Worm (Caenorhabditis elegans) whole organism, early embryonic: ENCODE data around the gene zfp-2.

Experiments
- B0310.2 ChIP-seq: sonication (generic microtip); optimal IDR thresholded peaks from 2 replicates; lab custom pipeline; 2016; ENCODE audit warnings: mild to moderate bottlenecking, missing genetic modification characterization, missing compliant biosample characterization
- F13C5.2 ChIP-seq: sonication (generic microtip); optimal IDR thresholded peaks from 2 replicates; lab custom pipeline; 2017; ENCODE audit warnings: mild to moderate bottlenecking, missing genetic modification characterization, inconsistent platforms, missing compliant biosample characterization
- aly-1 ChIP-seq: sonication (generic microtip); optimal IDR thresholded peaks from 2 replicates; lab custom pipeline; 2016; ENCODE audit warnings: missing genetic modification characterization, missing compliant biosample characterization
- ama-1 ChIP-seq: fragments of 150-350 bp; optimal IDR thresholded peaks from 2 replicates; lab custom pipeline; 2014
- ceh-13 ChIP-seq: fragments of 200-800 bp; sonication (Bioruptor generic); optimal IDR thresholded peaks from 2 replicates; lab custom pipeline; 2018; ENCODE audit warnings: mild to moderate bottlenecking, missing genetic modification characterization, missing compliant biosample characterization
- ceh-36 ChIP-seq: sonication (generic microtip); optimal IDR thresholded peaks from 2 replicates; lab custom pipeline; 2016; ENCODE audit warnings: missing genetic modification characterization, inconsistent platforms, missing compliant biosample characterization
- ets-7 ChIP-seq: sonication (generic microtip); optimal IDR thresholded peaks from 2 replicates; lab custom pipeline; 2016; ENCODE audit warnings: missing genotype, missing genetic modification characterization, missing compliant biosample characterization
- flt-1 ChIP-seq: fragments of 200-800 bp; sonication (Bioruptor generic); IDR thresholded peaks from 2 replicates; pipeline ENCODE4 v1.3.6; 2022; ENCODE audit warnings: missing genetic modification characterization, missing compliant biosample characterization
- hmbx-1 ChIP-seq: sonication (generic microtip); optimal IDR thresholded peaks from 2 replicates; lab custom pipeline; 2016; ENCODE audit warnings: mild to moderate bottlenecking, missing genetic modification characterization, missing compliant biosample characterization
- hmg-4 ChIP-seq: fragments of 200-800 bp; sonication (Bioruptor generic); optimal IDR thresholded peaks from 2 replicates; lab custom pipeline; 2018; ENCODE audit warnings: mild to moderate bottlenecking, missing genetic modification characterization, missing compliant biosample characterization
- hnd-1 ChIP-seq: sonication (generic microtip); optimal IDR thresholded peaks from 2 replicates; lab custom pipeline; 2016; ENCODE audit warnings: missing genetic modification characterization, missing compliant biosample characterization
- pes-1 ChIP-seq: fragments of 200-800 bp; sonication (Bioruptor generic); IDR thresholded peaks from 2 replicates; pipeline ENCODE4 v1.3.6; 2022; ENCODE audit warnings: missing genetic modification reagents, missing genetic modification characterization, missing compliant biosample characterization
- scrt-1 ChIP-seq: fragments of 200-800 bp; sonication (Bioruptor generic); IDR thresholded peaks from 2 replicates; pipeline ENCODE4 v1.3.6; 2022; ENCODE audit warnings: missing genetic modification characterization, missing compliant biosample characterization
- sea-1 ChIP-seq: fragments of 200-800 bp; sonication (Bioruptor generic); conservative IDR thresholded peaks from 2 replicates; pipeline ENCODE4 v1.3.6; 2022; ENCODE audit warnings: missing genetic modification characterization, missing compliant biosample characterization
- tbx-11 ChIP-seq: fragments of 200-800 bp; sonication (Bioruptor generic); IDR thresholded peaks from 2 replicates; pipeline ENCODE4 v1.3.6; 2022; ENCODE audit warnings: missing genetic modification characterization, missing compliant biosample characterization
- tbx-37 ChIP-seq: fragments of 200-800 bp; sonication (Bioruptor generic); conservative IDR thresholded peaks from 2 replicates; pipeline ENCODE4 v1.3.6; 2022; ENCODE audit warnings: missing genetic modification reagents, missing genetic modification characterization, missing compliant biosample characterization
- tra-4 ChIP-seq: sonication (generic microtip); optimal IDR thresholded peaks from 2 replicates; lab custom pipeline; 2017; ENCODE audit warnings: missing genetic modification characterization, missing compliant biosample characterization

Gene zfp-2

DNA sequence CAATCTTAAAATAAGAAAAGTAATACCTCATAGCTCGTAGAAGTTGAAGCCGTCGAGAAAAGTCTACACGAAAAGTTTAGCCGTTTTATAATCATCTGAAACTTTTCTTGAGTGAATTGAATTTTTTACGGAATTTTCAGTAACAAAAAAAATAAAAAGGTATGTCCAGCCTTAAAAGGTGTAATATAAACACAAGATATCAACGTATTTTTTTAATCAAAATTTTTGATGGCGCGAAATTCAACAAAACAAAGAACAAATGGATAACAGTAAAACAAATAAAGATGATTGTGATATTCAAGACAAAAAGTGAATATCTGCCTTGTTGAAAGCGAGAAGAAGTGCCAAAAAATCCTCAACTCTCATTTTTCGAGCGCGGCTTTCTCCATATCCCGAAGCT, 32.2 kb downstream of the zfp-2 start, which contains the start of gene eral-1:
TSS of gene eral-1 (minus strand) at position 101 of the 400 bp plus-strand sequence.
- TF ChIP-seq pes-1 (no peak), aly-1 (no peak), ets-7 (tag; lab: Kevin White, UChicago) (no peak), scrt-1 (no peak), ama-1 (lab: Kevin White, UChicago) (no peak), F13C5.2 (tag; lab: Kevin White, UChicago) (no peak), tra-4 (tag; lab: Kevin White, UChicago) (no peak), hnd-1 (no peak), B0310.2 (no peak)

DNA sequence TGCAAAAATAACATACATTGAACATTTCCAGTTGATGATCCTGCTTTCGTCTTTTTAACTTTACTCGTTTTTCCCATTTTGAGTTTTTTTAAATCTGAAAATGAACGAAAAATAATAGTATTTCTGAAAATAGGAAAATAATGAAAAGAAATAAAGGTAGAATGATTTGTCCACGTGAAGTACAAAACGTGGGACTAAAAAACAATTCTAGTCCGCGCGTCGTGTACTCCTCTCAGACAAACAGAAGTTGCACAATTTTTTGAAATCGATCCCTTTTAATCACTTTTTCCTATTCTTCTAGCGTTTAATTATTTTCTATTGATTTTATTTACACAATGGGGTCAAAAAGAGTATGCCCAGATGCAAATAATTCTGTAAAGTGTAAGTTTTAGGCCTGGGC, 33.6 kb downstream of the zfp-2 start, which contains the start of the genes E02H1.1 and tag-124:
TSS of gene E02H1.1 (minus strand) at position 94 of the 400 bp plus-strand sequence.
TSS of gene tag-124 (plus strand) at position 222 of the 400 bp plus-strand sequence.
- TF ChIP-seq F13C5.2 (tag; lab: Kevin White, UChicago), result peak; percentile 43
- TF ChIP-seq tbx-37 (GFP tag; lab: Robert Waterston, UW), result peak; percentile 78
- no peak for TF ChIP-seq ceh-13 (GFP tag; lab: Kevin White, UChicago)

DNA sequence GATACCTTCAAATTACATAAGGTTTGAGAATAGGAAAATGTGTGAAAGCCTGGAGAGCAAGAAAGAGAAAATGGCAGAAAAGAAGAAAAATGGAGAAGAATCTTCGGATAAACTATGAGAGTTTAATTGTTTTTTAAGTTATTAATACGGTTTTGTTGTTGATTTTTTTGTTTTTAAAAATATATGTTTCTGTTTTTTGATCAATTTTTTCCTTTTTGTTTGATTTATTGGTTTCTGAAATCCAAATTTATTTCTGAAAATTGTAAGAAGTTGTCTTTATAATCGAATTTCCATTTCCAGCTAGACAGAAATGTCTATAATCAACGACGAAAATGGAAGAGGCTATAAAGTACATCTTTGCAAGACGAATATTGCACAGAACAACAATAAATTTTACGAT, 35.3 kb downstream of the zfp-2 start, which contains the start of gene parp-2:
TSS of gene parp-2 (plus strand) at position 301 of the 400 bp plus-strand sequence.
- TF ChIP-seq ama-1 (lab: Kevin White, UChicago) (no peak), tbx-37 (GFP tag; lab: Robert Waterston, UW) (no peak), tra-4 (tag; lab: Kevin White, UChicago) (no peak), sea-1 (GFP tag; lab: Robert Waterston, UW) (no peak), hmg-4 (GFP tag; lab: Kevin White, UChicago) (no peak), F13C5.2 (tag; lab: Kevin White, UChicago) (no peak), hnd-1 (no peak), ceh-36 (tag; lab: Kevin White, UChicago) (no peak), tbx-11 (GFP tag; lab: Robert Waterston, UW) (no peak), flt-1 (GFP tag; lab: Robert Waterston, UW) (no peak), ets-7 (tag; lab: Kevin White, UChicago) (no peak)

DNA sequence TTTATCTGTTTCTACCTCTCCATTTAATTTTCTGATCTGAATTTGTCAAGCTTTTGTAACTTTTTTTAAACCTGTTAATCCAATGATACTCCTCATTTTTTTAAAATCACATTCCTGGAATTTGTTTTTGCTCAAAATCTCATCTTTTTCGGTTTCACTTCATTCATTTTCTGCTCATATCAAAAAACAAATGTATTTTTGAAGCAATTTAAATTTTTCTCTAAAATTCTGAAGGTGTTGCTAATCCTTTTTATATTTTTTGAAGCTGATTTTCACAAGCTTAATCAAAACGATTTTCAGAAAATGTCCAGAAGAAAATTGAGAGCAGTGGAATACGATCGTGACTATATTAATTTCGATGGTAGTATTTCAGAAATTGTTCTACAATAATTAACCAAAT, 37.5 kb downstream of the zfp-2 start, which contains the start of gene E02H1.5:
TSS of gene E02H1.5 (plus strand) at position 301 of the 400 bp plus-strand sequence.
- TF ChIP-seq ama-1 (lab: Kevin White, UChicago) (no peak), hmg-4 (GFP tag; lab: Kevin White, UChicago) (no peak), tra-4 (tag; lab: Kevin White, UChicago) (no peak), ceh-13 (GFP tag; lab: Kevin White, UChicago) (no peak), aly-1 (no peak), B0310.2 (no peak), flt-1 (GFP tag; lab: Robert Waterston, UW) (no peak), hnd-1 (no peak), F13C5.2 (tag; lab: Kevin White, UChicago) (no peak), tbx-37 (GFP tag; lab: Robert Waterston, UW) (no peak), pes-1 (no peak), ceh-36 (tag; lab: Kevin White, UChicago) (no peak)

DNA sequence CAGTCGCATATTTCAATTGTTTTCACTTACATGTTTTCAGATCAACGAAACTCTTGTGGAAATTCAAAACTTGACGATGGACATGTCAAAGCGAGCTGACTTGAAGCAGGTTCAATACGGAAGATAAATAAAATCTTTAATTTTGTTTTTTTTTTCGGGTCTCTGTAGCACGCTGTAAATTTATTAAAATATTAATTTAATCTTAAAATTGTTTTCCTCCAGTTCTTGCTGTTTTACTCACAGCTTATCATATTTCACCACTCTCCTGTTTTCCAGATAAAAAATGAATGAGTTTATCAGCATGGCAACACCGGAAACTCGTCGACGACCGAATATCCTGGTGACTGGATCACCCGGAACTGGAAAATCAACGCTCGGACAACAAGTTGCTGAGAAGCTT, 39.0 kb downstream of the zfp-2 start, which contains the start of gene E02H1.6:
TSS of gene E02H1.6 (plus strand) at position 301 of the 400 bp plus-strand sequence.
- TF ChIP-seq hmbx-1 (no peak), aly-1 (no peak), pes-1 (no peak), B0310.2 (no peak), ceh-36 (tag; lab: Kevin White, UChicago) (no peak), F13C5.2 (tag; lab: Kevin White, UChicago) (no peak), tra-4 (tag; lab: Kevin White, UChicago) (no peak), hnd-1 (no peak), ceh-13 (GFP tag; lab: Kevin White, UChicago) (no peak), flt-1 (GFP tag; lab: Robert Waterston, UW) (no peak), ets-7 (tag; lab: Kevin White, UChicago) (no peak), sea-1 (GFP tag; lab: Robert Waterston, UW) (no peak), ama-1 (lab: Kevin White, UChicago) (no peak), hmg-4 (GFP tag; lab: Kevin White, UChicago) (no peak)

DNA sequence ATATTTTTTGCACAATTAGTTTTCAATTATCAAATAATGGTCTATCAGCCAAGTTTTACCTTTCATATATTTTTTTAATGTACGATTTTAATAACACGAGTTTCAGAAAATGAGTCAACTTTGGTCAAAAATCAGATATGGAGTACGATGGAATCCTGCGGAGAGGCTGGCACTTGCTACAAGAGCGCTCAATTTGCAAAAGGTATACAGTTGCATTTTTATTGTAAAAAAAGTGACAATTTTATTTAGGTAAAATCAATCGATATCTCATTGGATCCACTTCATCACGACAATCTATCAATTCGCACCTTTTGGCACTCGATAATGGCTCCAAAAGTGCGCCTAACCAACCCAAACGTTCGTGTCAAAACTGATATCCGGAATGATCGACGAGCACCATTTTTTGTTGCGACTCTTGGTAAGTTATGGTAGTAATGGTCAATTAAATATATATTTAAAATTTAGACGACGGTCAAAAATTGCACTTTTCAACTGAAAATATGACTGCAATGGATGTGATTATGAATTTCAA, 40.1 kb downstream of the zfp-2 start, which contains the start of gene mrpl-53:
TSS of gene mrpl-53 (plus strand) at position 107 of the 532 bp plus-strand sequence.
- no peak for TF ChIP-seq flt-1 (GFP tag; lab: Robert Waterston, UW)

DNA sequence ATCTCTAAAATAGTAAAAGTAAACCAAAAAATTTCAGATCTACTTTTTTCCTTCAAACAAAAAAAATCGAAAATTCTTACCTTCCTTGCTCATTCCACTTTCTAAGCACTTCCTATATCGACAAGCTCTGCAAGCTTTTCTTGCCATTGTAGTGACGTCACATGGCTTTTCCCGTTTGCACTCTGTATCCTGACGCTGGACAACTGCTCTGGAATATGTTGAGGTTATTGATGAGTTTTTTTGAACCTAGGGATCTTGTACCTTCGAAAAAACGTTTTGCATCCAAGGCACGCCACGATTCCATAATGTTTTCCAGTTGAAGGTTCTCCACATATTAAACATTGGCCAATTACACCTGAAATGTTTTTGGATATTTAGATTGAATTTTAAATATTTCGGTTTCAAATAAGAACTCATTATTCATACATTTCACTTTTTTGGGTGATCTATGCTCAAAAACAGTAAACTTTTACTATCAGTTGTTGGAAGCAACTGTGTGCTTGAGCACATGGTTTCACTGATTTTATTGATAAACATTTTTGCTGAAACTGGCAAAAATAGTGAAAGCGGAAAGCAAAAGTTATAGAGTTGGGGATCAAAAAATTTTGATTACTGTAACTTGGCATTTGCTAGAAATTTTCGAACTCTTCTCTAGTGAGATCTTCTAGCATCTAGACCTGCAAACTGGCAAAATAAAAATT, 42.7 kb downstream of the zfp-2 start:
- TF ChIP-seq ceh-36 (tag; lab: Kevin White, UChicago) (no peak), B0310.2 (no peak), hmg-4 (GFP tag; lab: Kevin White, UChicago) (no peak), hnd-1 (no peak), hmbx-1 (no peak), ama-1 (lab: Kevin White, UChicago) (no peak)

DNA sequence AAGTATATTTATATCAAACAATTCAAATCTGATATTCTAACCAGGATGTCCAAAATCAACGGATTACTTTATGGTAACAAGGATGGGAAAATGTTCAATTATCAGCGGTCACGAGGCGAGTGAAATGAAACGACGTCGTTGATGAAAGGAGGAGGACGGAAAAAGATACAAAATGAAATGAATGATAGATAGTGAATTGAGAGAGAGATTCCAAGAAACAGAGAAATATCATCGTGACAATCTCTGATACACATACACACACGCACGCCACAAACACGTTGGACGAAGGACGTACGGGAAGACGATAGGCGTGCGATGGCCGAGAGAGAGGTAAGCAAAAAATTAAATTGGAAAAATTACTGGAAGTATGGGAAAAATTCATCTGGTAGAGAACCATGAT, 43.6 kb downstream of the zfp-2 start:
- TF ChIP-seq F13C5.2 (tag; lab: Kevin White, UChicago) (no peak), ceh-13 (GFP tag; lab: Kevin White, UChicago) (no peak), hmg-4 (GFP tag; lab: Kevin White, UChicago) (no peak), tra-4 (tag; lab: Kevin White, UChicago) (no peak), sea-1 (GFP tag; lab: Robert Waterston, UW) (no peak), tbx-37 (GFP tag; lab: Robert Waterston, UW) (no peak), scrt-1 (no peak), ets-7 (tag; lab: Kevin White, UChicago) (no peak), hmbx-1 (no peak), ama-1 (lab: Kevin White, UChicago) (no peak), pes-1 (no peak), flt-1 (GFP tag; lab: Robert Waterston, UW) (no peak), tbx-11 (GFP tag; lab: Robert Waterston, UW) (no peak), aly-1 (no peak)
